Worm (Caenorhabditis elegans): ENCODE data around the gene lcmt-1.

ce11 chrIII:4328208-4328987, 14.8 kb upstream of the lcmt-1 start:
- TF ChIP-seq klf-2 (GFP tag; conservative IDR thresholded peaks at IDR 0.05), result no peak
- no peak for TF ChIP-seq ztf-23 (GFP tag; IDR thresholded peaks at IDR 0.05)
- TF ChIP-seq tab-1 (GFP tag; IDR thresholded peaks at IDR 0.05), result no peak
- TF ChIP-seq T22C8.4 (GFP tag; IDR thresholded peaks at IDR 0.05), result no peak
- TF ChIP-seq ztf-29 (GFP tag; IDR thresholded peaks at IDR 0.05), result no peak
- TF ChIP-seq flt-1 (GFP tag; IDR thresholded peaks at IDR 0.05), result no peak
- TF ChIP-seq med-1 (GFP tag; optimal IDR thresholded peaks at IDR 0.05; ENCODE audit: insufficient read depth), result no peak

Measured in whole organism, midembryonic.